Worm (Caenorhabditis elegans) whole organism, L1 larva: ENCODE data around the gene tba-7.
A peak's percentile ranks its signal among the peaks of the same experiment; 100 is the strongest.

ENCODE experiments used
- C04F5.9 ChIP-seq: sonication (generic microtip); optimal IDR thresholded peaks from 2 replicates; lab custom pipeline; 2016; ENCODE audit warnings: missing genetic modification characterization, missing compliant biosample characterization
- F16B12.6 ChIP-seq: fragments of 150-350 bp; optimal IDR thresholded peaks from 2 replicates; lab custom pipeline; 2014; ENCODE audit warnings: missing biosample characterization, missing genetic modification characterization
- Y116A8C.19 ChIP-seq: sonication (generic microtip); optimal IDR thresholded peaks from 2 replicates; lab custom pipeline; 2016; ENCODE audit warnings: missing compliant biosample characterization, missing genetic modification characterization, borderline replicate concordance
- aha-1 ChIP-seq: fragments of 150-350 bp; optimal IDR thresholded peaks from 2 replicates; lab custom pipeline; 2014; ENCODE audit warnings: missing biosample characterization, missing genetic modification characterization
- alr-1 ChIP-seq: fragments of 200-800 bp; sonication (Bioruptor generic); optimal IDR thresholded peaks from 2 replicates; lab custom pipeline; 2018; ENCODE audit warnings: borderline replicate concordance, mild to moderate bottlenecking, missing genetic modification characterization, missing compliant biosample characterization
- aly-2 ChIP-seq: fragments of 150-350 bp; optimal IDR thresholded peaks from 2 replicates; lab custom pipeline; 2014; ENCODE audit warnings: missing biosample characterization, missing genetic modification characterization
- blmp-1 ChIP-seq: fragments of 150-350 bp; optimal IDR thresholded peaks from 2 replicates; lab custom pipeline; 2014; ENCODE audit warnings: missing biosample characterization, missing genetic modification characterization
- ceh-8 ChIP-seq: fragments of 200-800 bp; sonication (Bioruptor generic); optimal IDR thresholded peaks from 2 replicates; lab custom pipeline; 2018; ENCODE audit warnings: mild to moderate bottlenecking, missing genetic modification characterization, moderate library complexity, missing compliant biosample characterization
- ceh-82 ChIP-seq, 3 experiments: fragments of 150-350 bp in 1 of 3; sonication (generic microtip) in 2 of 3; optimal IDR thresholded peaks; 2 replicates each; lab custom pipeline; 2014 to 2017; ENCODE audit warnings: missing biosample characterization in 3 of 3, missing genetic modification characterization in 3 of 3
- ces-1 ChIP-seq: fragments of 150-350 bp; optimal IDR thresholded peaks from 2 replicates; lab custom pipeline; 2014; ENCODE audit warnings: missing biosample characterization, missing genetic modification reagents, missing genetic modification characterization
- efl-1 ChIP-seq, 4 experiments: fragments of 150-350 bp; optimal IDR thresholded peaks in 3 of 4; peaks in 1 of 4; 1 replicate in 1 of 4; 2 replicates in 3 of 4; lab custom pipeline; 2014; ENCODE audit warnings: missing biosample characterization in 2 of 4, missing genetic modification characterization in 2 of 4, missing genetic modification reagents in 2 of 4
- efl-3 ChIP-seq: fragments of 200-800 bp; sonication (Bioruptor generic); optimal IDR thresholded peaks from 2 replicates; lab custom pipeline; 2018; ENCODE audit warnings: mild to moderate bottlenecking, missing genetic modification characterization, missing compliant biosample characterization
- egl-13 ChIP-seq: sonication (generic microtip); optimal IDR thresholded peaks from 2 replicates; lab custom pipeline; 2016; ENCODE audit warnings: missing genotype, missing genetic modification reagents, missing genetic modification characterization, missing compliant biosample characterization
- elt-3 ChIP-seq, 6 experiments: fragments of 150-350 bp in 1 of 6; sonication (generic microtip); optimal IDR thresholded peaks; 2 replicates each; lab custom pipeline; 2017 to 2018; ENCODE audit warnings: missing biosample characterization in 6 of 6, missing genetic modification characterization in 6 of 6, inconsistent platforms in 1 of 6
- fkh-10 ChIP-seq: sonication (generic microtip); optimal IDR thresholded peaks from 2 replicates; lab custom pipeline; 2017; ENCODE audit warnings: missing biosample characterization, missing genetic modification reagents, missing genetic modification characterization
- fkh-4 ChIP-seq: sonication (generic microtip); optimal IDR thresholded peaks from 2 replicates; lab custom pipeline; 2016; ENCODE audit warnings: missing compliant biosample characterization, missing genetic modification characterization, borderline replicate concordance
- hlh-17 ChIP-seq: fragments of 200-800 bp; sonication (Bioruptor generic); optimal IDR thresholded peaks from 2 replicates; lab custom pipeline; 2018; ENCODE audit warnings: missing genetic modification characterization, mild to moderate bottlenecking, missing compliant biosample characterization, moderate library complexity, borderline replicate concordance
- jun-1 ChIP-seq: fragments of 150-350 bp; optimal IDR thresholded peaks from 2 replicates; lab custom pipeline; 2014; ENCODE audit warnings: missing biosample characterization, missing genetic modification reagents, missing genetic modification characterization
- lin-15B ChIP-seq: fragments of 150-350 bp; sonication (generic microtip); optimal IDR thresholded peaks from 3 replicates; lab custom pipeline; 2014; ENCODE audit warnings: missing biosample characterization, missing genetic modification characterization
- lin-35 ChIP-seq, 2 experiments: fragments of 150-350 bp; optimal IDR thresholded peaks; 2 replicates each; lab custom pipeline; 2014; ENCODE audit warnings: missing biosample characterization in 2 of 2, missing genetic modification characterization in 2 of 2, missing genetic modification reagents in 2 of 2
- lin-39 ChIP-seq: fragments of 150-350 bp; optimal IDR thresholded peaks from 2 replicates; lab custom pipeline; 2014; ENCODE audit warnings: missing biosample characterization, missing genetic modification reagents, missing genetic modification characterization
- lsy-2 ChIP-seq, 2 experiments: fragments of 150-350 bp; optimal IDR thresholded peaks; 2 replicates each; lab custom pipeline; 2014; ENCODE audit warnings: missing biosample characterization in 2 of 2, missing genetic modification characterization in 2 of 2
- mdl-1 ChIP-seq, 2 experiments: fragments of 150-350 bp; optimal IDR thresholded peaks; 2 replicates each; lab custom pipeline; 2014 to 2017; ENCODE audit warnings: missing biosample characterization in 2 of 2, missing genetic modification characterization in 2 of 2, inconsistent platforms in 1 of 2
- mep-1 ChIP-seq: fragments of 150-350 bp; optimal IDR thresholded peaks from 2 replicates; lab custom pipeline; 2014; ENCODE audit warnings: missing biosample characterization, missing genetic modification characterization
- nhr-20 ChIP-seq: sonication (generic microtip); optimal IDR thresholded peaks from 2 replicates; lab custom pipeline; 2016; ENCODE audit warnings: mild to moderate bottlenecking, missing genetic modification characterization, missing compliant biosample characterization
- nhr-237 ChIP-seq: fragments of 150-350 bp; optimal IDR thresholded peaks from 2 replicates; lab custom pipeline; 2014; ENCODE audit warnings: missing biosample characterization, missing genetic modification characterization
- nhr-71 ChIP-seq: sonication (generic microtip); optimal IDR thresholded peaks from 2 replicates; lab custom pipeline; 2016; ENCODE audit warnings: mild to moderate bottlenecking, missing genetic modification characterization, moderate library complexity, missing compliant biosample characterization
- nhr-76 ChIP-seq: sonication (generic microtip); optimal IDR thresholded peaks from 2 replicates; lab custom pipeline; 2017; ENCODE audit warnings: missing biosample characterization, missing genetic modification characterization
- nhr-84 ChIP-seq: sonication (generic microtip); optimal IDR thresholded peaks from 2 replicates; lab custom pipeline; 2017; ENCODE audit warnings: missing biosample characterization, missing genetic modification characterization
- nhr-85 ChIP-seq: sonication (generic microtip); peaks from one replicate; lab custom pipeline; 2016; ENCODE audit warnings: missing genetic modification characterization, inconsistent platforms, missing compliant biosample characterization
- nhr-90 ChIP-seq: sonication (generic microtip); optimal IDR thresholded peaks from 2 replicates; lab custom pipeline; 2016; ENCODE audit warnings: mild to moderate bottlenecking, missing genetic modification characterization, missing compliant biosample characterization; ENCODE audit not compliant: poor library complexity
- pag-3 ChIP-seq: sonication (generic microtip); optimal IDR thresholded peaks from 2 replicates; lab custom pipeline; 2017; ENCODE audit warnings: missing genetic modification characterization, mild to moderate bottlenecking, missing compliant biosample characterization, antibody characterized with exemption, borderline replicate concordance; ENCODE audit not compliant: insufficient read depth
- skn-1 ChIP-seq: fragments of 150-350 bp; optimal IDR thresholded peaks from 2 replicates; lab custom pipeline; 2014; ENCODE audit warnings: missing biosample characterization, missing genetic modification characterization
- snu-23 ChIP-seq: sonication (generic microtip); optimal IDR thresholded peaks from 2 replicates; lab custom pipeline; 2016; ENCODE audit warnings: missing genetic modification characterization, missing compliant biosample characterization
- sox-4 ChIP-seq: sonication (generic microtip); optimal IDR thresholded peaks from 2 replicates; lab custom pipeline; 2016; ENCODE audit warnings: missing genetic modification characterization, missing compliant biosample characterization
- sup-37 ChIP-seq: fragments of 200-800 bp; sonication (Bioruptor generic); optimal IDR thresholded peaks from 2 replicates; lab custom pipeline; 2018; ENCODE audit warnings: mild to moderate bottlenecking, missing genetic modification characterization, missing compliant biosample characterization
- tbx-2 ChIP-seq: sonication (generic microtip); optimal IDR thresholded peaks from 2 replicates; lab custom pipeline; 2016; ENCODE audit warnings: missing genetic modification characterization, missing compliant biosample characterization
- tlp-1 ChIP-seq: fragments of 150-350 bp; optimal IDR thresholded peaks from 2 replicates; lab custom pipeline; 2014; ENCODE audit warnings: missing biosample characterization, missing genetic modification characterization
- unc-130 ChIP-seq: fragments of 150-350 bp; optimal IDR thresholded peaks from 2 replicates; lab custom pipeline; 2017; ENCODE audit warnings: missing biosample characterization, missing genetic modification characterization, inconsistent platforms
- unc-30 ChIP-seq: sonication (generic microtip); optimal IDR thresholded peaks from 2 replicates; lab custom pipeline; 2017; ENCODE audit warnings: missing biosample characterization, missing genetic modification characterization
- ztf-4 ChIP-seq: fragments of 150-350 bp; optimal IDR thresholded peaks from 2 replicates; lab custom pipeline; 2014; ENCODE audit warnings: missing biosample characterization, missing genetic modification characterization

Gene tba-7

DNA sequence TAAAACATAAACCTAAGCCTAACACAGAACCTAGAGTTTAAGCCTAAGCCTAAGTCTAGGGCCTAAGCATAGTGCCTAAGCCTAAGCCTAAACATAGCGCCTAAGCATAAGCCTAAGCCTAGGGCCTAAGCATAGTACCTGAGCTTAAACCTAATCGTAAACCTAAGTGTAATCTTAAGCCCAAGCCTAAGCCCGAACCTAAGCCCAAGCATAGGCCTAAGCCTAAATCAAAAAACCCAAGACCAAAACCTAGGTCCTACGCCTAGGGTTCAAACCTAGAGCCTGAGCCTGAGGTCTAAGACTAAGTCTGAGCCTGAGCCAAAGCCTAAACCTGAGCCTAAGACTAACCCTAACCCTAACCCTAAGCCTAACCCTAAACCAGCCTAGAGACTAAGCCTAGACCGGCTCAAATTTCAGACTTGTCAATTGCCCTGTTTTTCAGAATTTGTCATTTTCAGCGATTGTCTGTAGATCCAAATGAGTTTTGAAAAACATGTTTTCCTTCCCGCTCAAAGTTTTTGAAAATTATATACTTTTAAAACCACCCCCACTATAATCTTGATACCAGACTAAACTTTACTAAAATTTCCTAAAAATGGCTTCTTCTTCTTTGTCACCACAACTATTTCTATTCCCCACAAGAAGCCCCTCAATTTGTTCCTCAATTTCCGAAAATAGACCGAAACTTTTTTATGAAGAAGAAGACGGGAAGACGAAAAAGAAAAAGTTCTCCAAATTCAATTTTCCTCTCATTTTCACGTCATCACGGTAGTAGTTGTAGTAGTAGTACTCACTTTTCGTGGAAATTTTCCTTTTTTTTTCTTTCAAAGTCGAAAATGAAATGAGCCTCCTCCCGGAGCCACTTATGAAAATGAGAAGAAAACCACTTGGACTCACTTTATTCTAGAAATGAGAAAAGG lies 20.3 kb upstream of the tba-7 start:
- TF ChIP-seq efl-1 (optimal IDR thresholded peaks at IDR 0.05; lab: Kevin White, UChicago): no peak
- TF ChIP-seq efl-1 (GFP tag; optimal IDR thresholded peaks at IDR 0.05 in 1 of 2; lab: Kevin White, UChicago): peak in 1 of 2 experiments; percentile 89
- TF ChIP-seq aly-2: no peak
- peak; percentile 71 for TF ChIP-seq fkh-10 (GFP tag; lab: Kevin White, UChicago)
- peak; percentile 12 for TF ChIP-seq nhr-85 (tag; lab: Kevin White, UChicago)
- TF ChIP-seq sup-37 (GFP tag; lab: Kevin White, UChicago): no peak
- peak; percentile 6 for TF ChIP-seq tbx-2 (tag; lab: Kevin White, UChicago)
- no peak for TF ChIP-seq ceh-8 (GFP tag; lab: Kevin White, UChicago)
- TF ChIP-seq tlp-1: no peak

DNA sequence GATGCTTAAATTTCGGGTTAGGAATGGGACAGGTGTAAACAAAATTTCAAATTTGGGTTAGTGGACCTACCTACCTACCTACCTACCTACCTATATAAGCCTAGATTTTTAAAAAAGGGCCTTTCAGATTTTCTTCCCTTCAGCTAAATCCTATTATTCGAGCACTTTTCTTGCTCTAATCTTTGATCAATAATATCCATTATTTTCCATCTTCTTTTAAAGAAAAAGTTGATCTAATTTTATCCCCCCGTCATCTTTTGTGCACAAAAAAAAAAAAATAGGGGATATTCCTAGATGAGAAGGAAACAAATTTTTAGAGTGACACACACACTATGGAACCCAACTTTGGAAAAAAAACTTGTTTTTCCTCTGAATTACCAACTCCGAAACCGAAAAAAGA lies 19.2 kb upstream of the tba-7 start:
- TF ChIP-seq ztf-4 (tag; lab: Kevin White, UChicago) (no peak), fkh-10 (GFP tag; lab: Kevin White, UChicago) (peak; percentile 64), nhr-20 (tag; lab: Kevin White, UChicago) (no peak), alr-1 (tag; lab: Kevin White, UChicago) (no peak)

DNA sequence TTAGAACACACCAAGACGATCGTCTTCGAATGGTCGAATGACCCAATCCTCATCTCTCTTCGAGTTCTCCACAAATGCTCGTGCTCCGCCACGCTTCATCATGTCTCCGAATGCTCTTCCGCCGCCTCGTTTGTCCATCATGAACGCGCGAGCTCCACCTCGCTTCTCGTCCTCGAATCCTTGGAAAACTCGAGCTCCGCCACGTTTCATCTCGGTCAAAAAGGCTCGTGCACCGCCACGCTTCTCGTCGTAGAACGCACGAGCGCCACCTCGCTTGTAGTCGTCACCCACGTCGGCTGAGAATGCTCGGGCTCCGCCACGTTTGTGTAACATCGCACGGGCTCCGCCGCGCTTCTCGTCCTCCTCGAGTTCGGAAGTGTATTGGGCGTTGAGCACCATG lies 17.8 kb upstream of the tba-7 start:
- TF ChIP-seq unc-30 (tag; lab: Kevin White, UChicago) (no peak), fkh-4 (tag; lab: Kevin White, UChicago) (no peak), egl-13 (tag; lab: Kevin White, UChicago) (no peak), hlh-17 (GFP tag; lab: Kevin White, UChicago) (no peak), lin-15B (tag; lab: Kevin White, UChicago) (no peak), lin-39 (tag; lab: Kevin White, UChicago) (no peak), nhr-237 (tag; lab: Kevin White, UChicago) (no peak), nhr-20 (tag; lab: Kevin White, UChicago) (no peak), mdl-1 (tag; optimal IDR thresholded peaks at IDR 0.05; lab: Kevin White, UChicago) (no peak), unc-130 (tag; lab: Kevin White, UChicago) (no peak), blmp-1 (no peak), efl-3 (GFP tag; lab: Kevin White, UChicago) (no peak), aha-1 (no peak), ces-1 (GFP tag; lab: Kevin White, UChicago) (no peak), sox-4 (tag; lab: Kevin White, UChicago) (no peak), skn-1 (no peak), F16B12.6 (tag; lab: Kevin White, UChicago) (no peak), nhr-76 (tag; lab: Kevin White, UChicago) (no peak)

DNA sequence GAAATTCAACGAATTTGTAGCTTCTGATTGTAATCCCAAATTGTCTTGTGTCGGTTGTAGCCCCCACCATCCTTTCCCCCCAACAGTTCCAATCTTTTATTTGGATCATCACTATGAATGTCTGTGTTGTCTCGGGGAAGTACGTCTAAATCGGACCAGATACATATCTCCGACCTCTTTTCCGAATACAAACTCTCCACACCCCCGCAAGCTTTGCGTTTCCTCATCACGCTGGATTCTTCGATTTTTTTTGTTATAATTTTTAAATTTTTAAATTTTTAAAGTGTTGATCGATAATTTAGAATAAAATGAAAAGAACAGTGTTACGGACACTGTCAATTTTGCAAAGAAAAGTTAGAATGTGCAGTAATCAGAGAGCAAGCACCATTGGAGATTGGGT lies 10.3 kb upstream of the tba-7 start, which contains the start of gene subs-4:
TSS of gene subs-4 (plus strand) at position 301 of the 400 bp plus-strand sequence.
- TF ChIP-seq nhr-84 (no peak), nhr-90 (tag; lab: Kevin White, UChicago) (no peak), pag-3 (tag; lab: Kevin White, UChicago) (no peak), C04F5.9 (tag; lab: Kevin White, UChicago) (no peak)
- TF ChIP-seq, all 84 proteins: peak for 0

DNA sequence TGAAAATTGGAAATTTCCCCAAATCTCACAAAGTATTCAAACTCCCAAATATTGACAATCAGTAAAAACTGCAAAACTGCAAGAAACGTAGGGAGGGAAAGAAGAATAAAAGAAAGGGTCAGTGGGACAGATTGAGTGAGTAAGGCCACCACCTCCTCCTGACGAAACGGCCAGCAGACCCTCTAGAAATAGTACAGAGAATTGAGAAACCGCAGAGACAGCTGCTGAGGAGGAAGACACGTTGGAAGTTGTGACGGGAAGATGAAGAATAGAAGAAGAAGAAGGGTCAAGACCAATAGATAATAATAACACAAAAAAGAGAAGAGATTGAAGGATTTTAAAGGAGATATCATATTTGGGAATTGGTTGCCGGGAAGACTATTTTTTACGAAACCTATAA lies 9.0 kb upstream of the tba-7 start:
- TF ChIP-seq snu-23 (GFP tag; lab: Kevin White, UChicago) (peak; percentile 53), lin-35 (GFP tag; optimal IDR thresholded peaks at IDR 0.05; lab: Kevin White, UChicago) (peak in 1 of 2 experiments; percentile 15), ceh-8 (GFP tag; lab: Kevin White, UChicago) (no peak), fkh-10 (GFP tag; lab: Kevin White, UChicago) (no peak), jun-1 (tag; lab: Kevin White, UChicago) (no peak), blmp-1 (peak; percentile 70), tbx-2 (tag; lab: Kevin White, UChicago) (no peak), elt-3 (tag; optimal IDR thresholded peaks at IDR 0.05; lab: Kevin White, UChicago) (peak in 2 of 6 experiments; percentile 19 to 28), Y116A8C.19 (tag; lab: Kevin White, UChicago) (no peak), nhr-71 (tag; lab: Kevin White, UChicago) (peak; percentile 34), efl-1 (optimal IDR thresholded peaks at IDR 0.05; lab: Kevin White, UChicago) (peak; percentile 7 to 29), efl-1 (GFP tag; optimal IDR thresholded peaks at IDR 0.05 in 1 of 2; lab: Kevin White, UChicago) (no peak), ztf-4 (tag; lab: Kevin White, UChicago) (peak; percentile 17), hlh-17 (GFP tag; lab: Kevin White, UChicago) (no peak), ceh-82 (tag; optimal IDR thresholded peaks at IDR 0.05; lab: Kevin White, UChicago) (peak in 1 of 3 experiments; percentile 40), lsy-2 (tag; optimal IDR thresholded peaks at IDR 0.05; lab: Kevin White, UChicago) (peak; percentile 18 to 26), aly-2 (no peak), mep-1 (tag; lab: Kevin White, UChicago) (peak; percentile 37), unc-30 (tag; lab: Kevin White, UChicago) (no peak)
